Worm (Caenorhabditis elegans): ENCODE results near the gene ttbk-8.2.

Gene ttbk-8.2

DNA sequence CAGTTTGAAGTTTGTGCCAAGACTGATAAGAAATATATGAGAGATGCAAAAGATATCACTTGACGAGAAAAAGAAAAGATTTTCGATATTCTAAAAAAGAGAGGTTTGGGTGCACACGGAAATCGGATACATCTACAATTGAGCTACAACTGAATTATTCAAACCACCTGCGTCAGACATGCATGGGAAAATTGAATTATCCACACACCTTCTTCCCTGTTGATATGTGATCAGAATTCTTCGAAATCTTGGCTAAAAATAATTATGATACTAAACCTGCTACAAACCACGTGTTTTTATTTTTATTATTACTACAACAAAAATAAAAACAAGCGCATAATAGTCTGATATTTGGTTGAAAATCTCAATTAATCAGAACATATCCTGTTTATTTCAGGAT, 26.5 kb downstream of the ttbk-8.2 start:
- TF ChIP-seq T07F8.4 (tag; optimal IDR thresholded peaks at IDR 0.05) (no peak), F10E7.11 (tag; optimal IDR thresholded peaks at IDR 0.05) (no peak), fkh-3 (tag; optimal IDR thresholded peaks at IDR 0.05) (no peak), D2030.7 (GFP tag; IDR thresholded peaks at IDR 0.05) (no peak), nfyb-1 (GFP tag; IDR thresholded peaks at IDR 0.05) (no peak), F57C9.4 (tag; optimal IDR thresholded peaks at IDR 0.05) (no peak), lir-1 (GFP tag; conservative IDR thresholded peaks at IDR 0.05) (no peak)

DNA sequence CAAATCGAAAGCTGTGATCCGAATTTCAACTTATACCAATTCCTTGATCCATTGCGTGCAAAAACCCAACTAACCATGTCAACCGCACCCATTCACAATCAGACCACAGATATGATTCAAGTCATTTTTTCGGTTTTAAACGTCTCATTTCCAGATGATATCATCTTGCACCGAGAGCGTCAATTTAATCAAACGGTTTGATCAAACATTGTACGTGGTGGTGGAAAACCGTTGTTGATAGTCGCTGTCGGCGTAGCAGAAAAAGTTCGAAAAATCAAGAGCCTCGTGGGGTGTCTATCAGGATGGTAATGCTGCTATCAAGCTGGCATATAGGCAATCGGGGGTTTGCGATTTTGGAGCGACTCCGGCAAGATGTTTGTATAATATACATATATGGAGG, 27.2 kb downstream of the ttbk-8.2 start:
- TF ChIP-seq aptf-3 (GFP tag; IDR thresholded peaks at IDR 0.05) (no peak), B0336.3 (GFP tag; IDR thresholded peaks at IDR 0.05) (0 out of 2 replicates have a peak, but pooled peaks have one; percentile 17), nhr-80 (tag; optimal IDR thresholded peaks at IDR 0.05) (peak; percentile 62), pha-4 (tag; optimal IDR thresholded peaks at IDR 0.05) (no peak), lin-26 (GFP tag; IDR thresholded peaks at IDR 0.05) (no peak), atf-7 (tag; optimal IDR thresholded peaks at IDR 0.05) (peak; percentile 54)

DNA sequence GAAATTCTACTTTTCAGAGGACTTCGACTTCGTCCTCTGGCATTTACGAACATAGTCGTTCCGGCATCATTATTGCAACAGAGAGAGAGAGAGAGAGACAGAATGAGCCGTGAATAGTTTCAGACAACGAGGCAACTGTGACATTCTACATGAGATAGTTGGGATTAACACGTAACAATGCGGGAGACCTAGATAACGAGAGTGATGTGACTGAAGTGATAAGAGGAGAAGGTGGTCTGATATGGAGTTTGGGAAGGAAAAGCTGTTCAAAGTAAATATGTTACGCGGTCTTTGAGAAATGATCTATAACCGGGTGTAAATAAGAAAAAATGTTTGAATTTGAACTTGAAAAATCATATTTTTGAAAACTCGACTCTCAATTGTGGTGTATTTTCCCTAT, 27.7 kb downstream of the ttbk-8.2 start:
- no peak for TF ChIP-seq F52B5.7 (tag; optimal IDR thresholded peaks at IDR 0.05)
- TF ChIP-seq hmg-1.2 (GFP tag; IDR thresholded peaks at IDR 0.05) = peak; percentile 40; the same call in 1 of the 2 replicates
- 0 out of 2 replicates have a peak, but pooled peaks have one; percentile 22 for TF ChIP-seq ekl-4 (GFP tag; IDR thresholded peaks at IDR 0.05)
- peak; percentile 48 for TF ChIP-seq nhr-80 (tag; optimal IDR thresholded peaks at IDR 0.05)
- TF ChIP-seq fkh-3 (tag; optimal IDR thresholded peaks at IDR 0.05) = no peak
- peak; percentile 43; the same call in 1 of the 2 replicates for TF ChIP-seq nfyb-1 (GFP tag; IDR thresholded peaks at IDR 0.05)
- TF ChIP-seq rcor-1 (GFP tag; IDR thresholded peaks at IDR 0.05) = no peak
- TF ChIP-seq cebp-1 (GFP tag; IDR thresholded peaks at IDR 0.05) = 0 out of 2 replicates have a peak, but pooled peaks have one; percentile 31
- TF ChIP-seq cebp-1 (tag; optimal IDR thresholded peaks at IDR 0.05) = peak; percentile 27

- TF ChIP-seq T07F8.4 (tag; optimal IDR thresholded peaks at IDR 0.05) (no peak), lir-1 (GFP tag; conservative IDR thresholded peaks at IDR 0.05) (no peak), ceh-100 (GFP tag; IDR thresholded peaks at IDR 0.05) (no peak), mxl-1 (tag; optimal IDR thresholded peaks at IDR 0.05) (no peak), lsl-1 (GFP tag; optimal IDR thresholded peaks at IDR 0.05) (no peak), lin-35 (GFP tag; optimal IDR thresholded peaks at IDR 0.05) (no peak), lin-54 (GFP tag; optimal IDR thresholded peaks at IDR 0.05) (peak; percentile 13), pha-4 (tag; optimal IDR thresholded peaks at IDR 0.05) (no peak), unc-130 (GFP tag; optimal IDR thresholded peaks at IDR 0.05) (no peak), F23B12.7 (tag; optimal IDR thresholded peaks at IDR 0.05; ENCODE audit: insufficient read depth) (no peak), tbp1 (GFP tag; optimal IDR thresholded peaks at IDR 0.05) (no peak), snpc-3.4 (tag; optimal IDR thresholded peaks at IDR 0.05) (no peak), nfyb-1 (GFP tag; IDR thresholded peaks at IDR 0.05) (peak; percentile 76; the same call in 1 of the 2 replicates), B0035.1 (tag; optimal IDR thresholded peaks at IDR 0.05) (no peak), nhr-120 (GFP tag; IDR thresholded peaks at IDR 0.05) (no peak), let-526 (GFP tag; IDR thresholded peaks at IDR 0.05) (0 out of 2 replicates have a peak, but pooled peaks have one; percentile 21), athp-1 (tag; optimal IDR thresholded peaks at IDR 0.05) (no peak), lin-26 (GFP tag; IDR thresholded peaks at IDR 0.05) (no peak), egrh-3 (GFP tag; IDR thresholded peaks at IDR 0.05) (no peak), F37B4.10 (GFP tag; IDR thresholded peaks at IDR 0.05) (no peak), sptf-2 (GFP tag; optimal IDR thresholded peaks at IDR 0.05) (no peak), pbrm-1 (GFP tag; IDR thresholded peaks at IDR 0.05) (no peak), zfh-2 (GFP tag; conservative IDR thresholded peaks at IDR 0.05) (0 out of 2 replicates have a peak, but pooled peaks have one; percentile 12), chd-7 (tag; optimal IDR thresholded peaks at IDR 0.05) (no peak), ceh-91 (GFP tag; IDR thresholded peaks at IDR 0.05) (no peak), nhr-90 (tag; optimal IDR thresholded peaks at IDR 0.05) (no peak), ceh-27 (GFP tag; optimal IDR thresholded peaks at IDR 0.05) (no peak), ccch-3 (GFP tag; optimal IDR thresholded peaks at IDR 0.05) (no peak), hmg-20 (GFP tag; IDR thresholded peaks at IDR 0.05) (no peak), ztf-6 (GFP tag; IDR thresholded peaks at IDR 0.05) (no peak)
These were observed 28.5 kb downstream of the ttbk-8.2 start, which contains the start of gene skn-1 for ce11 chrIV:5660239-5660638. skn-1 (minus strand) TSS chrIV:5660384.
